Worm (Caenorhabditis elegans): ENCODE measurements around the gene W07G1.7.

ce11 chrII:13973514-13973913, 7.4 kb upstream of the W07G1.7 start, which contains the start of gene Y39G8B.1:
- no peak for TF ChIP-seq ama-1 (optimal IDR thresholded peaks at IDR 0.05)
- TF ChIP-seq snpc-4 (tag; optimal IDR thresholded peaks at IDR 0.05), result no peak
- no peak for TF ChIP-seq sma-3 (GFP tag; optimal IDR thresholded peaks at IDR 0.05)
- TF ChIP-seq ZK546.5 (tag; optimal IDR thresholded peaks at IDR 0.05), result no peak
- no peak for TF ChIP-seq lin-11 (tag; optimal IDR thresholded peaks at IDR 0.05)
- no peak for TF ChIP-seq ztf-11 (tag; optimal IDR thresholded peaks at IDR 0.05)
- TF ChIP-seq unc-39 (tag; optimal IDR thresholded peaks at IDR 0.05), result no peak
- no peak for TF ChIP-seq ceh-82 (tag; optimal IDR thresholded peaks at IDR 0.05)
- TF ChIP-seq lin-13 (GFP tag; optimal IDR thresholded peaks at IDR 0.05), result no peak
- TF ChIP-seq ztf-4 (tag; optimal IDR thresholded peaks at IDR 0.05), result no peak
